Fruit fly (Drosophila melanogaster) whole organism, embryonic: ENCODE data around the gene Pif1.

Source experiments
- B-H2 ChIP-seq: fragments of 200-800 bp; sonication (Bioruptor generic); optimal IDR thresholded peaks from 2 replicates; lab custom pipeline; 2018; ENCODE audit warnings: missing biosample characterization, mild to moderate bottlenecking, missing genetic modification characterization
- CG10147 ChIP-seq: fragments of 200-800 bp; sonication (Bioruptor generic); optimal IDR thresholded peaks from 2 replicates; lab custom pipeline; 2019; ENCODE audit warnings: missing biosample characterization, mild to moderate bottlenecking, missing genetic modification characterization, moderate library complexity
- CG10209 ChIP-seq: fragments of 200-800 bp; sonication (Bioruptor generic); optimal IDR thresholded peaks from 3 replicates; lab custom pipeline; 2017; ENCODE audit warnings: missing biosample characterization, mild to moderate bottlenecking, missing genetic modification characterization, missing genetic modification reagents
- CG10462 ChIP-seq: fragments of 200-800 bp; sonication (Bioruptor generic); optimal IDR thresholded peaks from 2 replicates; lab custom pipeline; 2016; ENCODE audit warnings: missing biosample characterization, missing genetic modification characterization
- CG11085 ChIP-seq: fragments of 200-800 bp; sonication (Bioruptor generic); IDR thresholded peaks from 2 replicates; pipeline ENCODE4 v1.3.6; 2022; ENCODE audit warnings: missing biosample characterization, missing genetic modification characterization
- CG11247 ChIP-seq: fragments of 200-800 bp; sonication (Bioruptor generic); IDR thresholded peaks from 2 replicates; pipeline ENCODE4 v1.3.6; 2022; ENCODE audit warnings: missing biosample characterization, missing genetic modification characterization
- CG11723 ChIP-seq: fragments of 200-800 bp; sonication (Bioruptor generic); optimal IDR thresholded peaks from 2 replicates; lab custom pipeline; 2017; ENCODE audit warnings: missing biosample characterization, mild to moderate bottlenecking, missing genetic modification characterization
- CG12769 ChIP-seq: fragments of 200-800 bp; sonication (Bioruptor generic); optimal IDR thresholded peaks from 2 replicates; lab custom pipeline; 2019; ENCODE audit warnings: missing biosample characterization, mild to moderate bottlenecking, missing genetic modification characterization, moderate library complexity
- CG1602 ChIP-seq: fragments of 200-800 bp; sonication (Bioruptor generic); optimal IDR thresholded peaks from 3 replicates; lab custom pipeline; 2016; ENCODE audit warnings: missing biosample characterization, missing genetic modification characterization
- CG4282 ChIP-seq: fragments of 200-800 bp; sonication (Bioruptor generic); optimal IDR thresholded peaks from 2 replicates; lab custom pipeline; 2016; ENCODE audit warnings: missing biosample characterization, missing genetic modification characterization
- CG4730 ChIP-seq: fragments of 200-800 bp; sonication (Bioruptor generic); IDR thresholded peaks from 2 replicates; pipeline ENCODE4 v1.3.6; 2022; ENCODE audit warnings: missing biosample characterization, missing genetic modification characterization
- CG6175 ChIP-seq: fragments of 200-800 bp; sonication (Bioruptor generic); IDR thresholded peaks from 3 replicates; pipeline ENCODE4 v1.3.6; 2022; ENCODE audit warnings: missing biosample characterization, missing genetic modification characterization
- CG6765 ChIP-seq: fragments of 200-800 bp; sonication (Bioruptor generic); optimal IDR thresholded peaks from 3 replicates; lab custom pipeline; 2017; ENCODE audit warnings: missing biosample characterization, mild to moderate bottlenecking, missing genetic modification characterization
- CG7928 ChIP-seq: fragments of 200-800 bp; sonication (Bioruptor generic); optimal IDR thresholded peaks from 2 replicates; lab custom pipeline; 2017; ENCODE audit warnings: missing biosample characterization, mild to moderate bottlenecking, missing genetic modification characterization
- CG8478 ChIP-seq: fragments of >200 bp; optimal IDR thresholded peaks from 2 replicates; lab custom pipeline; 2018
- CG9727 ChIP-seq: fragments of 200-800 bp; sonication (Bioruptor generic); optimal IDR thresholded peaks from 3 replicates; lab custom pipeline; 2017; ENCODE audit warnings: missing biosample characterization, mild to moderate bottlenecking, missing genetic modification characterization
- CTCF ChIP-seq: fragments of 200-800 bp; sonication (Bioruptor generic); optimal IDR thresholded peaks from 2 replicates; lab custom pipeline; 2017; ENCODE audit warnings: missing biosample characterization, mild to moderate bottlenecking, missing genetic modification characterization, moderate library complexity
- Camta ChIP-seq: fragments of 200-800 bp; sonication (Bioruptor generic); optimal IDR thresholded peaks from 2 replicates; lab custom pipeline; 2016; ENCODE audit warnings: missing biosample characterization, missing genetic modification characterization
- E2f1 ChIP-seq: fragments of 200-800 bp; sonication (Bioruptor generic); IDR thresholded peaks from 2 replicates; pipeline ENCODE4 v1.3.6; 2022; ENCODE audit warnings: missing biosample characterization, missing genetic modification characterization
- Elba2 ChIP-seq: fragments of 200-800 bp; sonication (Bioruptor generic); optimal IDR thresholded peaks from 3 replicates; lab custom pipeline; 2016; ENCODE audit warnings: missing biosample characterization, missing genetic modification characterization
- Ets65A ChIP-seq: fragments of 200-800 bp; sonication (Bioruptor generic); peaks from one replicate; lab custom pipeline; 2016; ENCODE audit warnings: missing biosample characterization, missing genetic modification characterization
- H15 ChIP-seq: fragments of 200-800 bp; sonication (Bioruptor generic); IDR thresholded peaks from 3 replicates; pipeline ENCODE4 v1.3.6; 2022; ENCODE audit warnings: missing biosample characterization, missing genetic modification characterization
- Lpt ChIP-seq: fragments of >200 bp; optimal IDR thresholded peaks from 2 replicates; lab custom pipeline; 2018; ENCODE audit warnings: missing biosample characterization, missing genetic modification characterization
- Neu2 ChIP-seq: fragments of 200-800 bp; sonication (Bioruptor generic); optimal IDR thresholded peaks from 3 replicates; lab custom pipeline; 2016; ENCODE audit warnings: missing biosample characterization, missing genetic modification characterization, borderline replicate concordance
- Nf-YA ChIP-seq: fragments of 200-800 bp; sonication (Bioruptor generic); IDR thresholded peaks from 2 replicates; pipeline ENCODE4 v1.3.6; 2022; ENCODE audit warnings: missing biosample characterization, missing genetic modification characterization
- Optix ChIP-seq: fragments of 200-800 bp; sonication (Bioruptor generic); IDR thresholded peaks from 3 replicates; pipeline ENCODE4 v1.3.6; 2022; ENCODE audit warnings: missing biosample characterization, missing genetic modification characterization
- Ptx1 ChIP-seq: fragments of 200-800 bp; sonication (Bioruptor generic); IDR thresholded peaks from 2 replicates; pipeline ENCODE4 v1.3.6; 2022; ENCODE audit warnings: missing biosample characterization, missing genetic modification characterization
- Vsx1 ChIP-seq: fragments of 200-800 bp; sonication (Bioruptor generic); optimal IDR thresholded peaks from 2 replicates; lab custom pipeline; 2017; ENCODE audit warnings: missing biosample characterization, mild to moderate bottlenecking, missing genetic modification characterization, missing genetic modification reagents
- al ChIP-seq: fragments of 200-800 bp; sonication (Bioruptor generic); IDR thresholded peaks from 2 replicates; pipeline ENCODE4 v1.3.6; 2022; ENCODE audit warnings: missing biosample characterization, missing genetic modification characterization
- aop ChIP-seq: fragments of 200-800 bp; sonication (Bioruptor generic); IDR thresholded peaks from 2 replicates; pipeline ENCODE4 v1.3.6; 2022; ENCODE audit warnings: missing biosample characterization, missing genetic modification characterization
- ato ChIP-seq: fragments of 200-800 bp; sonication (Bioruptor generic); IDR thresholded peaks from 2 replicates; pipeline ENCODE4 v1.3.6; 2022; ENCODE audit warnings: missing biosample characterization, missing genetic modification characterization; ENCODE audit not compliant: partially characterized antibody
- chm ChIP-seq: fragments of 200-800 bp; sonication (Bioruptor generic); IDR thresholded peaks from 2 replicates; pipeline ENCODE4 v1.3.6; 2022; ENCODE audit warnings: missing biosample characterization, missing genetic modification characterization
- ci ChIP-seq: fragments of 200-800 bp; sonication (Bioruptor generic); IDR thresholded peaks from 3 replicates; pipeline ENCODE4 v1.3.6; 2022; ENCODE audit warnings: missing biosample characterization, missing genetic modification characterization
- corto ChIP-seq: fragments of 200-800 bp; sonication (Bioruptor generic); optimal IDR thresholded peaks from 2 replicates; lab custom pipeline; 2016; ENCODE audit warnings: missing biosample characterization, mild to moderate bottlenecking, missing genetic modification characterization, moderate library complexity
- grn ChIP-seq: fragments of 200-800 bp; sonication (Bioruptor generic); optimal IDR thresholded peaks from 3 replicates; lab custom pipeline; 2017; ENCODE audit warnings: missing biosample characterization, missing genetic modification characterization
- gsb ChIP-seq: fragments of 200-800 bp; sonication (Bioruptor generic); IDR thresholded peaks from 2 replicates; pipeline ENCODE4 v1.3.6; 2022; ENCODE audit warnings: missing biosample characterization, missing genetic modification characterization
- her ChIP-seq: fragments of 200-800 bp; sonication (Bioruptor generic); optimal IDR thresholded peaks from 2 replicates; lab custom pipeline; 2016; ENCODE audit warnings: missing biosample characterization, missing genetic modification characterization
- hth ChIP-seq: fragments of >200 bp; optimal IDR thresholded peaks from 2 replicates; lab custom pipeline; 2017; ENCODE audit warnings: inconsistent platforms
- jigr1 ChIP-seq: fragments of 200-800 bp; sonication (Bioruptor generic); IDR thresholded peaks from 3 replicates; pipeline ENCODE4 v1.3.6; 2022; ENCODE audit warnings: missing biosample characterization, missing genetic modification characterization
- kni ChIP-seq: fragments of 200-800 bp; sonication (Bioruptor generic); optimal IDR thresholded peaks from 3 replicates; lab custom pipeline; 2017; ENCODE audit warnings: mild to moderate bottlenecking, missing biosample characterization, missing genetic modification reagents, missing genetic modification characterization
- knrl ChIP-seq: fragments of 200-800 bp; sonication (Bioruptor generic); IDR thresholded peaks from 3 replicates; pipeline ENCODE4 v1.3.6; 2022; ENCODE audit warnings: missing biosample characterization, missing genetic modification characterization; ENCODE audit not compliant: partially characterized antibody
- nmo ChIP-seq: fragments of 200-800 bp; sonication (Bioruptor generic); optimal IDR thresholded peaks from 2 replicates; lab custom pipeline; 2018; ENCODE audit warnings: missing biosample characterization, mild to moderate bottlenecking, missing genetic modification characterization, moderate library complexity
- odd ChIP-seq: fragments of 200-800 bp; sonication (Bioruptor generic); optimal IDR thresholded peaks from 2 replicates; lab custom pipeline; 2017; ENCODE audit warnings: missing biosample characterization, mild to moderate bottlenecking, missing genetic modification characterization
- onecut ChIP-seq: fragments of 200-800 bp; sonication (Bioruptor generic); IDR thresholded peaks from 2 replicates; pipeline ENCODE4 v1.3.6; 2022; ENCODE audit warnings: missing biosample characterization, missing genetic modification characterization
- pb ChIP-seq: fragments of 200-800 bp; sonication (Bioruptor generic); optimal IDR thresholded peaks from 3 replicates; lab custom pipeline; 2016; ENCODE audit warnings: missing biosample characterization, missing genetic modification characterization
- pnt ChIP-seq: fragments of 200-800 bp; sonication (Bioruptor generic); optimal IDR thresholded peaks from 3 replicates; lab custom pipeline; 2016; ENCODE audit warnings: missing biosample characterization, missing genetic modification characterization
- rib ChIP-seq: fragments of 200-800 bp; sonication (Bioruptor generic); IDR thresholded peaks from 2 replicates; pipeline ENCODE4 v1.3.6; 2022; ENCODE audit warnings: missing biosample characterization, missing genetic modification characterization
- shn ChIP-seq: fragments of 200-800 bp; sonication (Bioruptor generic); optimal IDR thresholded peaks from 3 replicates; lab custom pipeline; 2016; ENCODE audit warnings: missing biosample characterization, missing genetic modification characterization
- slou ChIP-seq: fragments of 200-800 bp; sonication (Bioruptor generic); optimal IDR thresholded peaks from 3 replicates; lab custom pipeline; 2016; ENCODE audit warnings: missing biosample characterization, missing genetic modification characterization
- sr ChIP-seq: fragments of 200-800 bp; sonication (Bioruptor generic); IDR thresholded peaks from 3 replicates; pipeline ENCODE4 v1.3.6; 2022; ENCODE audit warnings: missing biosample characterization, missing genetic modification characterization
- tgo ChIP-seq: fragments of 200-800 bp; sonication (Bioruptor generic); IDR thresholded peaks from 3 replicates; pipeline ENCODE4 v1.3.6; 2022; ENCODE audit warnings: missing biosample characterization, missing genetic modification characterization
- tup ChIP-seq: fragments of 200-800 bp; sonication (Bioruptor generic); optimal IDR thresholded peaks from 2 replicates; lab custom pipeline; 2016; ENCODE audit warnings: missing biosample characterization, mild to moderate bottlenecking, missing genetic modification characterization, moderate library complexity
- vvl ChIP-seq: fragments of 200-800 bp; sonication (Bioruptor generic); IDR thresholded peaks from 2 replicates; pipeline ENCODE4 v1.3.6; 2022; ENCODE audit warnings: missing biosample characterization, missing genetic modification characterization

Pif1 gene

dm6 chr2L:3472242-3472641 is 2.4 kb upstream of the Pif1 start, which contains the start of gene Pgant4 (continued):
- no peak for TF ChIP-seq al (GFP tag; lab: Robert Waterston, UW)
- TF ChIP-seq Nf-YA (GFP tag; lab: Robert Waterston, UW), result peak; percentile 15; the same call in 1 of the 2 replicates
- TF ChIP-seq onecut (GFP tag; lab: Robert Waterston, UW), result peak; percentile 82
- TF ChIP-seq H15 (GFP tag; lab: Robert Waterston, UW), result peak; percentile 69; the same call in 2 of the 3 replicates
- peak; percentile 82; the same call in 2 of the 3 replicates for TF ChIP-seq ci
- TF ChIP-seq kni (GFP tag; lab: Kevin White, UChicago), result no peak
- TF ChIP-seq hth, result no peak
- peak; percentile 55 for TF ChIP-seq Elba2 (GFP tag; lab: Kevin White, UChicago)
- TF ChIP-seq rib (GFP tag; lab: Robert Waterston, UW), result no peak
- no peak for TF ChIP-seq jigr1 (GFP tag; lab: Robert Waterston, UW)
- TF ChIP-seq Vsx1 (GFP tag; lab: Kevin White, UChicago), result no peak
- no peak for TF ChIP-seq CG10147 (GFP tag; lab: Kevin White, UChicago)
- TF ChIP-seq B-H2 (GFP tag; lab: Kevin White, UChicago), result peak; percentile 43
- TF ChIP-seq Optix (GFP tag; lab: Robert Waterston, UW), result peak; percentile 68
- 0 out of 3 replicates have a peak, but pooled peaks have one; percentile 28 for TF ChIP-seq CG6175
- TF ChIP-seq CG9727 (GFP tag; lab: Kevin White, UChicago), result peak; percentile 31
- TF ChIP-seq slou (GFP tag; lab: Kevin White, UChicago), result peak; percentile 23
- TF ChIP-seq tup (GFP tag; lab: Kevin White, UChicago), result peak; percentile 10
- TF ChIP-seq sr (GFP tag; lab: Robert Waterston, UW), result peak; percentile 36; the same call in 1 of the 3 replicates
- TF ChIP-seq CTCF (GFP tag; lab: Kevin White, UChicago), result peak; percentile 99
- TF ChIP-seq CG11723, result no peak
- TF ChIP-seq aop (GFP tag; lab: Robert Waterston, UW), result no peak
- no peak for TF ChIP-seq grn (GFP tag; lab: Kevin White, UChicago)
- TF ChIP-seq vvl (GFP tag; lab: Robert Waterston, UW), result peak; percentile 76
- no peak; the same call in 1 of the 2 replicates for TF ChIP-seq CG4730 (GFP tag; lab: Robert Waterston, UW)
- TF ChIP-seq Neu2, result no peak
- TF ChIP-seq ato, result no peak
- TF ChIP-seq chm, result no peak
- no peak; the same call in 2 of the 3 replicates for TF ChIP-seq knrl (GFP tag; lab: Robert Waterston, UW)
- TF ChIP-seq CG8478 (lab: Kevin White, UChicago), result no peak
- TF ChIP-seq Ptx1 (GFP tag; lab: Robert Waterston, UW), result peak; percentile 78
- TF ChIP-seq pb (GFP tag; lab: Kevin White, UChicago), result no peak
- peak; percentile 65; the same call in 2 of the 3 replicates for TF ChIP-seq tgo (GFP tag; lab: Robert Waterston, UW)
- TF ChIP-seq odd (GFP tag; lab: Kevin White, UChicago), result no peak
- TF ChIP-seq Lpt (GFP tag; lab: Kevin White, UChicago), result no peak
- peak; percentile 13 for TF ChIP-seq CG1602 (GFP tag; lab: Kevin White, UChicago)
- no peak for TF ChIP-seq shn (GFP tag; lab: Kevin White, UChicago)
- TF ChIP-seq CG12769 (tag; lab: Kevin White, UChicago), result no peak
- TF ChIP-seq CG6765 (GFP tag; lab: Kevin White, UChicago), result no peak
- no peak for TF ChIP-seq CG7928 (GFP tag; lab: Kevin White, UChicago)
- TF ChIP-seq Camta (GFP tag; lab: Kevin White, UChicago), result peak; percentile 35
- peak; percentile 41 for TF ChIP-seq Ets65A (GFP tag; lab: Kevin White, UChicago)
- no peak for TF ChIP-seq CG4282 (GFP tag; lab: Kevin White, UChicago)
- TF ChIP-seq E2f1, result peak; percentile 49; the same call in 1 of the 2 replicates
- TF ChIP-seq CG10209 (GFP tag; lab: Kevin White, UChicago), result peak; percentile 37
- no peak for TF ChIP-seq corto (GFP tag; lab: Kevin White, UChicago)
- TF ChIP-seq nmo (GFP tag; lab: Kevin White, UChicago), result peak; percentile 46
- peak; percentile 87 for TF ChIP-seq CG11247 (GFP tag; lab: Robert Waterston, UW)
- peak; percentile 69; the same call in 1 of the 2 replicates for TF ChIP-seq CG11085 (GFP tag; lab: Robert Waterston, UW)
- peak; percentile 33; the same call in 1 of the 2 replicates for TF ChIP-seq gsb (GFP tag; lab: Robert Waterston, UW)
- no peak for TF ChIP-seq her
- TF ChIP-seq pnt (GFP tag; lab: Kevin White, UChicago), result peak; percentile 33
- no peak for TF ChIP-seq CG10462 (GFP tag; lab: Kevin White, UChicago)
